Fruit fly (Drosophila melanogaster): ENCODE measurements around the gene Pcp.
A peak's percentile ranks its signal among the peaks of the same experiment; 100 is the strongest.

dm6 chr2L:7032517-7032951, 11.1 kb downstream of the Pcp start, which contains the start of the genes Rab30 and Caper:
- no peak for TF ChIP-seq CG8478 (optimal IDR thresholded peaks at IDR 0.05)
- TF ChIP-seq CTCF (optimal IDR thresholded peaks at IDR 0.05): peak in 1 of 2 experiments; percentile 32
